Fruit fly (Drosophila melanogaster): ENCODE results near the gene Acbp2.

Gene Acbp2

DNA sequence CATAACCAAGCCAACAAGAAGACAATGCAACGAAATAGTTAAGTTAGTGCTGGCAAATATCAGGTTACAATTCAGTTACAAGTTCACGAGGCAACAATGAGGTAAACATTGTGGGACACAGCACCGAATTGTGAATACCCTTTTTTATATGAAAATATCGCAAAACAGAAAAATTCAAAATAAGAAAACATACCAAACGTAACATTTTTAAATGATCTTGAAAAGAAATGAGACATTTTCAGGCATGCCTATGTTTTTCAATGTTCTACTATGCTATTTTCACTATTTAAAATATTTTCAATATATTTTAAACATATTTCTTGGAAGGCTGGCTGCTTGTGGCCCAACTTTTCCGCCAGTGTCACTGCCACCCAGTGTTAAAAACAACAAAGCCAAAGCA is 27.7 kb upstream of the Acbp2 start:
- TF ChIP-seq EcR (GFP tag; optimal IDR thresholded peaks at IDR 0.05) (no peak), psq (optimal IDR thresholded peaks at IDR 0.05) (no peak), Dll (optimal IDR thresholded peaks at IDR 0.05) (no peak)

DNA sequence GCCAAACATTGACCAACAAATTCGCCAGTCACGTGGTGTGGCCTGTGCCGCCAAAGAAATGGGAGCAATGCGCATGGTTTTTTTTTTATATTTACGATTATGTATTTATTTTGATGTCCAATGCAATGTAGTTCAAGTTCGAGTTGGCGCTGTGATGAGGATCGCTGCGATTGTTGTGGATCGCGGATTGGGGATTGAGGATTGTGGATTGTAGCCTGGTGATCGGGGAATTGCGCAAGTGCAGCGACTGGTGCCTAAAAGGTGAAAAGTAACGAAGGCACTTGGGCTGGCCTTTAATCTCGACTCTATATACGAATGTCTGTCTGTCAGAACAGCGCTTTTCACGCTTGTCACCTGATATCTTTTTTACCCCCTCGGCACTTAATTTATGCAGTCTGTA is 27.2 kb upstream of the Acbp2 start:
- TF ChIP-seq EcR (GFP tag; optimal IDR thresholded peaks at IDR 0.05), result no peak
- no peak for TF ChIP-seq usp (GFP tag; optimal IDR thresholded peaks at IDR 0.05)
- TF ChIP-seq psq (optimal IDR thresholded peaks at IDR 0.05), result no peak
- TF ChIP-seq Dll (optimal IDR thresholded peaks at IDR 0.05), result no peak
- TF ChIP-seq pan (optimal IDR thresholded peaks at IDR 0.05), result no peak
- TF ChIP-seq CG8478 (optimal IDR thresholded peaks at IDR 0.05), result no peak

DNA sequence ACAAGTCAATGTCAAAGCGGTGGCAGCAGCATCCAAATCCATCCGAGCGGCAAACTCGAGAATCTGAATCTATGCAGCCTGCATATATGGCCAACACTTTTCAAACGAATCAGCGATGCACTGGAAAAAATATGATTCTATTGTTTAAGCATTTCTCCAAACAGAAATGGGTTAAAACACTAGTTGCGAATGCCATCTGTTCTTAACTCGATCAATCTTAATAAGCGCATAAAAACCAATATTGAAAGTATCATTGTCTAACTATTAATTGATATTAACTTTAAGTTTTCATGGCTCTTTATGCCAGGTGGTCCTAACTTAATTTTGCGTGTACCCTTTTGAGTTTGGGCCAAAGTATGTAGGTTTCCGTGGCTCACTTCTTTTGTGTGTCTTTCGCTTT is 26.0 kb upstream of the Acbp2 start:
- TF ChIP-seq Dll (optimal IDR thresholded peaks at IDR 0.05) (no peak), psq (optimal IDR thresholded peaks at IDR 0.05) (no peak), EcR (GFP tag; optimal IDR thresholded peaks at IDR 0.05) (no peak), usp (GFP tag; optimal IDR thresholded peaks at IDR 0.05) (no peak), pan (optimal IDR thresholded peaks at IDR 0.05) (no peak), CG8478 (optimal IDR thresholded peaks at IDR 0.05) (no peak)

DNA sequence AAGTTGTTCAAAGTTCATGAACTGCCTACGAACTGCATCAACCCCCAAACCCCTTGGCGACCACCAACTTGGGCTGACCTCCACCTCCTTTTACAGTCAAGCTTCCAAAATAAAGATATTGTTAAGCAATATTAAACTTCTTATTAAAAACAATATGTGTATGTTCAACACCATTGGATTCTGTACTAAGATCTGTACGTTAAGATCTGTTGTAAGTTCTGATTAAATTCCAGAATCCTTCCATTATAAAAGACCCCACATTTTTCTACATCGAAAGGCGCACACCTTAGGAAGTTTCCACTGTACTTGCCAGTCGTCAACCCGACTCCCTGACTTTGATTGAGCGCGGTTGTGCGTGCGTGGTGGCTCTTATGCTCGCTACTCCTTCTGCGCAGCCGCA is 18.7 kb upstream of the Acbp2 start:
- TF ChIP-seq Dll (optimal IDR thresholded peaks at IDR 0.05) (no peak), EcR (GFP tag; optimal IDR thresholded peaks at IDR 0.05) (peak in 1 of 2 experiments; percentile 4)

DNA sequence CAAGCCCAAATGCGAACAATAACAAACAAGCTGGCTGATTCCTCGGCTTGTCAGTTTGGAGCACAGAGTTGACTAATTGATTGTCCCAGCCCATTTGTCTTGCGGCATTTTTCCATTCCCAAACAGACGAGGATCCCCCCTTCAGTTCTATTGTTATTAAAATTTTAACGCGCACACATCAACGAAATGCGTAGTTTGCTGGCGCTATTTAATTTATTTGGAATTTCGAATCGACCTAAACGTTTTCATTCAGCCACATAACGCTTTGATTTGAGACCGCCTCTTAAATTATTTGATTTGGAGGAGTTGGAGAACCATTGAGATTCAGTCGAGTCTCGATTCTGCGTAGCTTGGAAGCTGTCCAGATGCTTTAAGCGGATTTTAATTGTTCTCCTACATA is 15.7 kb upstream of the Acbp2 start:
- TF ChIP-seq usp (GFP tag; optimal IDR thresholded peaks at IDR 0.05) (no peak), EcR (GFP tag; optimal IDR thresholded peaks at IDR 0.05) (no peak), Dll (optimal IDR thresholded peaks at IDR 0.05) (no peak), psq (optimal IDR thresholded peaks at IDR 0.05) (no peak), pan (optimal IDR thresholded peaks at IDR 0.05) (no peak), CG8478 (optimal IDR thresholded peaks at IDR 0.05) (no peak)

DNA sequence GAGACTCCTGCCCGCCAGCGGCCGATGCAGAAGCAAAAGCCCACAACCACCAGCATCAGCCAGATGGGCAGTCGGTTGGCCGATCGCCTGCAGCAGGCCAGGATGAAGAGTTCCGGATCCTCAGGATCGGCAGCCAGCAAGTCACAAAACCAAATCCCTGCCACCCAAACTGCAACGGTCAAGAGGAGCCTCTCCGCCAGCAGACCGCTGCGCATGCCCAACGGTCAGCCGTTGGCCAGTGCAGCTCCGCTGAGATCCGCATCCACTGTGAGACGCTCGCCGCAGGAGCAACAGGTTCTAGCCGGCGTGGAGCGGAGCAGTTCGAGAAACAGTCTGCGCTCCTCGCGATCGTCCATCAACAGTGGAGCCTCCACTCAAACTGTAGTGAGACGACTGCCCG is 9.5 kb upstream of the Acbp2 start:
- no peak for TF ChIP-seq Dll (optimal IDR thresholded peaks at IDR 0.05)
- TF ChIP-seq EcR (GFP tag; optimal IDR thresholded peaks at IDR 0.05), result no peak
- no peak for TF ChIP-seq pan (optimal IDR thresholded peaks at IDR 0.05)
- TF ChIP-seq psq (optimal IDR thresholded peaks at IDR 0.05), result no peak
- no peak for TF ChIP-seq usp (GFP tag; optimal IDR thresholded peaks at IDR 0.05)

DNA sequence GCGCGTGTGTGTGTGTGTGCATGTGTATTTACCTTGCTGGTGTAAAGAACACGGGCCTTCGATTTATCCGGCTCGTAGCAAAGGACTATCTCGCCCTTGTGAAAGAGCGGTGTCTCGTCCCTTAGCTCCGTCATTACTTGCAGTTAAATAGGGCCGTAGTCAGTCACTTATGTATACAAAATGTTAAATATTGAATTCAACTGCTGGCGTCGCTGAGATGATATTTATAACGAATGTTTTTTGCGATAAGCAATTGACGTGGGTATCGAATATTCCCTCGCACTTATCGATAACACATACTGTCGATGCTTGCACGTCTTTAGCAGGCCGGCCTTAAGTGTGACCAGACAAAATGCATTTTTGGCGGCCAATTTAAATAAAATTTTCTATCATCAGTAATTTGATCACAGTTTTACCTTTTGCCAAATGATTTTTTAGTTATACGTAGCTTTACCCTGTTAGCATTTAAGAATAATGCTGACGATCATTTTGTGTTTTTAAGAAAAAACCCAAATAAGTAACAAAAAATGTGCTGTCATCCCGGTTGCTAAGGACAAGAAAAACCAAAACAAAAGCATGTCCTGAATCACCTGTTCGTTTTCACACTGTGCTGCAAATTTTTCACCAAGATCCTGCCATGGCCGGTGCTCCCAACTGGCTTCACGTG is 6.2 kb upstream of the Acbp2 start, which contains the start of the genes msl-3 and BBS1:
Gene msl-3 (minus strand): TSS at position 245 of the 667 bp plus-strand sequence.
Gene BBS1 (plus strand): TSS at position 617 of the 667 bp plus-strand sequence.
- TF ChIP-seq usp (GFP tag; optimal IDR thresholded peaks at IDR 0.05) (no peak), Dll (optimal IDR thresholded peaks at IDR 0.05) (no peak)

DNA sequence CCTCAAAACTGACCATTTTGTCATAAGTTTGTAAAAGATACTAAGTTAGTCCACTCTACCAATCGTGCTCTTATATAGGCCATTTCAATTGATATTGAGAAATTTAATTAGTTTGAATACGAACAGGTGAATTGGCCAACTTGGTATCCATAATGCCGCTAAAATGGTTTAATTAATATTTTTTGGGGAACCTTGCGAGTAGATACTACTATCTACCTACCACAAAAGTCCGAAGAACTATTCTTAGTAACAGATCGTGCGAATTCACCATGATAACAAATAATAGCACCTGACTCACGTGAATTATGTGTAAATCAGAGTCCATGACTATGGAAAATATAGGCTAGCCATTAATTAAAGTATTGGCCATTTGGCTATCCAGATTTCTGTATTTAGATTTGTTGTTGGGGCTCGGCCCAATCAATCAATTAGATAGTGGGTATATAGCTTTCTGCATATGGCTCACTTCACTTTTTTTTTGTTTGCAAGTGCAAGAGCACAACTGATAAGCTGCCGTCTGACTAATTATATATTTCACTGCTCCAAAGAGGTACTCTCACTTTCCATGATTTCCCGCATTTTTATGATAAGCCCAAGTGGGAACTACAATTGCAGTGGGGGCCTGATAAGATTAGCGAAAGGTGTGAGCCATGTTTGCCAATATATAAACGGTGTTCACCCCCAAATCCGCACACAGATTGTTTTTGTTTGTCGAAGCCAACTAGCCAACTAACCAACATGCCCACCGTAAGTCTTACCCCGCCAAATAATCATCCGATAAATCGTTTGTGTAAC is 3.3 kb upstream of the Acbp2 start, which contains the start of the genes Acbp4 and Acbp6:
Gene Acbp4 (minus strand): TSS at position 51 of the 795 bp plus-strand sequence.
Gene Acbp6 (plus strand): TSS at position 690 of the 795 bp plus-strand sequence.
- no peak for TF ChIP-seq psq (optimal IDR thresholded peaks at IDR 0.05)
- no peak for TF ChIP-seq pan (optimal IDR thresholded peaks at IDR 0.05)
- no peak for TF ChIP-seq EcR (GFP tag; optimal IDR thresholded peaks at IDR 0.05)

DNA sequence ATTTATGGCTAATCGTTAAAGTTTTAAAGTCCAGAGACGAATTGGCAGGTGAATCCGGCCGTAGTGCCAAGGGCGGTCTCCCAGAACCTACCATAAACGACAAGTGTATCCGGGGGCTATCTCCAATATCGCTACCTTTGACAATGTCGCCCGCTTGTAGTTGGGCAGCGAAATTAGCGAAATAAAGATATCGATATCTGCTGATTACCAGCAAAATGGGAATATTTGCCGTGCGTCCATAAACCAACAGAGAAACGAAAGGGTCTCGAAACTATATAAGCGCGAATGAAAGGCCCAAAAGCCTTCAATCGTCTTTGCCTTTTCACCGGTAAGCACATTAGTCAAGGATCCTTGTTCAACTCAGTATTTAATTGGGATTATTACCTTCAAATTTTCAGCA is 1.1 kb upstream of the Acbp2 start, which contains the start of gene Acbp3:
Gene Acbp3 (plus strand): TSS at position 301 of the 400 bp plus-strand sequence.
- no peak for TF ChIP-seq EcR (GFP tag; optimal IDR thresholded peaks at IDR 0.05)
- no peak for TF ChIP-seq usp (GFP tag; optimal IDR thresholded peaks at IDR 0.05)
- no peak for TF ChIP-seq pan (optimal IDR thresholded peaks at IDR 0.05)
- TF ChIP-seq Dll (optimal IDR thresholded peaks at IDR 0.05), result no peak
- no peak for TF ChIP-seq psq (optimal IDR thresholded peaks at IDR 0.05)
- TF ChIP-seq CG8478 (optimal IDR thresholded peaks at IDR 0.05), result no peak

DNA sequence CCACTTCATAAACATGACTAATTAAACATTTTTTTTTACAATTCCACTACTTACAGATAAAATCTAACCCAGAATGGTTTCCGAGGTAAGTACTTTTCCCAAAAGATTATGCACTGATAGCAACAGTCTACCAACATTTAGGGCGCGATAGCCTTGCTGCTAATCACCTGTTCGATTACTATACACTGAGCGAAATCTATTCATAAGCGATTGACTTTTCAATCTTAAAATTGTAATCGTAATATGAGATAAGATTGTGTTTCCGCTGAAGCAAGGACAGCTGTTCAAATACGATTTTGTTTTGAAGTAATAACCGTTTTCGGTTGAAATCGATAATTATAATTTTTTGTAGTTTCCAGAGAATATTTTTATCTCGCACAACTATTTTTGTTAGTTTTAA is 930 bp downstream of the Acbp2 start:
- no peak for TF ChIP-seq EcR (GFP tag; optimal IDR thresholded peaks at IDR 0.05)
- no peak for TF ChIP-seq CG8478 (optimal IDR thresholded peaks at IDR 0.05)
- TF ChIP-seq psq (optimal IDR thresholded peaks at IDR 0.05), result no peak
- TF ChIP-seq Dll (optimal IDR thresholded peaks at IDR 0.05), result no peak
- TF ChIP-seq pan (optimal IDR thresholded peaks at IDR 0.05), result no peak
- TF ChIP-seq usp (GFP tag; optimal IDR thresholded peaks at IDR 0.05), result no peak

DNA sequence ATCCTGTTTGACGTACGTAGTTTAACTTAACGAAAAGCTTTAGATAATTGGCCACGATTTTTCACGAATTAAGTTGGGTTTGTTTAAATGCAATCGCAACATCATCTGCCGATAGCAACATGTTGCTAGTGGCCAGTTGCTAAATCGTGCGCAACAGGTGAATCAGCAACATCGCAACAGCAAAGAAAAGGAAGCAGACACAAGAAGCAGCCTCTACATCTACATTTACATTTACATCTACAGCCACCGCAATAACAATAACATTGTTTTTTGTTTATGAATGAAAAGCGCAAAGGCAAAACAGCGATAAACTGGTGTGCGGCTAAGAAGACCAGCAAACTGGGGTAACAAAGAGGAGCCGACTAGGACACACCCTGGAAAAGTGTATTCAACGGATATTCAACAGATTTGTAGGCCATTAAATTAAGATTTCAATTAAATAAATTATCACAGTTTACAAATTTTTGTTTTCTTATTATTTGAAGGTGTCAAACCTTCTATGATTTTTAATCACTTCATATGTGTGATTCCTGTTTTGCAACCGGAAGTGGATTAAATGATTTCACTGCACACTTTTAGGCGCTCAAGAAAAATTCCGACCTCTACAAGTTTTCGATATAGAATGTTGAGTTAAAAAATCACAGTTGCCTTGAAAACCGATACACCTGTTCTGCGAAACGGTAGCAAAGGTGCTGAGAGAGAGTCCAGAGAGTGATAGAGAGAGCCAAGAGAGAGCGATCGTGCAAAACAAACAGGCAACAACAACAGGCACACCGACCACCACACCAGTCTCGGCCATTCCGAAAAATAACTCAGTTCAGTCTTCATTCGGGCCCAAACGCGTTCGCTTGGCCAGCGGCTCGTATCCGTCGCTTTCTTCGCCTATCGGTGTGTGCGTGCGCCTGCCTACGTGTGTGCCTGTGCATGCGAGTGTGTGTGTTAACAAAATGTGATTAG is 2.3 kb downstream of the Acbp2 start, which contains the start of gene melt:
Gene melt (plus strand): TSS at position 818 of the 957 bp plus-strand sequence.
- TF ChIP-seq usp (GFP tag; optimal IDR thresholded peaks at IDR 0.05) (no peak), psq (optimal IDR thresholded peaks at IDR 0.05) (no peak), CG8478 (optimal IDR thresholded peaks at IDR 0.05) (no peak), EcR (GFP tag; optimal IDR thresholded peaks at IDR 0.05) (no peak), Dll (optimal IDR thresholded peaks at IDR 0.05) (peak; percentile 87), pan (optimal IDR thresholded peaks at IDR 0.05) (peak; percentile 97)

DNA sequence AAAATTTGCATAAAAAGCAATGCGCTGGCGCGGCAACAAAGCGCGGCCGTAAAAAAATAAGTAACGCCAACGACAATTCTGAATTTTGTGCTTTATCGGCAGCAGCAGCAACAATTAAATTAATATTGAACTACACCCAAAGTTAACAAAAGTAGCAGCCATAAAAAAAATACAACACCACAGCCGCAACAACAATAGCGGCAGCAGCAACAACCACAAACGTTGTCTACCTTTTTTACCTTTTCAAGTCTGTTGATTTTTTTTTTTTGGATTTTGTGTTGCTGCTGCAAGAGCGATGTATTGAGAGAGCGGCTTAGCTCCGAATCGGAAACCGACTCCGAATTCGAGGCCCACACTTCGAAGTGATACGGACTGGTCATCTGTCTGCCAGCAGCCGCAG is 3.2 kb downstream of the Acbp2 start:
- TF ChIP-seq CG8478 (optimal IDR thresholded peaks at IDR 0.05) (no peak), usp (GFP tag; optimal IDR thresholded peaks at IDR 0.05) (no peak), psq (optimal IDR thresholded peaks at IDR 0.05) (no peak), pan (optimal IDR thresholded peaks at IDR 0.05) (no peak), Dll (optimal IDR thresholded peaks at IDR 0.05) (no peak), EcR (GFP tag; optimal IDR thresholded peaks at IDR 0.05) (no peak)

Measured in whole organism.